Worm (Caenorhabditis elegans): Measurements from ENCODE around the gene R144.12.
"Not testable (repeated sequence)": the region's sequence is repeated elsewhere in the genome, so short reads cannot be mapped to it uniquely, and the experiment has no call there.

R144.12 gene

DNA sequence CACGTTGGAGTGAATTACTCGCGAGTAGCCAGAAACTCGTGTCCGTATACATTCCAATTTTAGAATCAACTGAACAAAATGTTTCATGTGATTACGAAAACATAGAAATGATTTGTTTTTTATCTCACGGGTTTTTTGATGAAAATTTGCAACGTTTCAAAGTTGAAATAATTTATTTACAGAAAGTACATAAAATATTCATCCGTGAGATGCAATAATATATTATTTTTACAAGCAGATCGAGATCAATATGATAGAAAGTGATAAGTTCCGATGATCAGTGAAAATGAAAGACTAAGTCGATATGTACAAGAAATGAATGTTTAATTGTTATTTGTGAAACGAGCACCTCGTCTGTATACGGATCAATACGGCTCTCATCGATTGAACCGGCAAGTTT is 26.4 kb downstream of the R144.12 start, which contains the start of gene C27F2.6:
TSS of gene C27F2.6 (minus strand) at position 101 of the 400 bp plus-strand sequence.
- not testable (repeated sequence) for TF ChIP-seq unc-62 (GFP tag; optimal IDR thresholded peaks at IDR 0.05)

DNA sequence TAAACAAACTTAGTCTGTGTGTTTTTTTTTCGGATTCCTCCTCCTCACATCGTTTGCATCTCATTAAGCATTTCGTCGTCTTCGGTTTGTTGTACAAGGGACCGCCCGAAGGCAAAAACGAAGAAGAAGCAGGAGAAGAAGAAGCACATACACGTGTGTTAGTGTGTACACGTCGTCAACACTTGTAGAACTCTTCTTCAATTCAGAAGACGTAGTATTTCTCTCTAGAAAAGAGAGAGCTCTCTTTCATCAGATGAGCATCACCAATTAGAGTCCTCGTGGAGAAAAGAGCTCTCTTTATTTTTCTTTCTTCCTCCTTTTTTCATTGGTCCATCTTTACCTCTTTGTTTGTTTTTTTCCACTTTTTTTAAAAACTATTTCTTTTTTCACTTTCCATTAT is 38.6 kb downstream of the R144.12 start:
- TF ChIP-seq unc-62 (GFP tag; optimal IDR thresholded peaks at IDR 0.05): no peak

DNA sequence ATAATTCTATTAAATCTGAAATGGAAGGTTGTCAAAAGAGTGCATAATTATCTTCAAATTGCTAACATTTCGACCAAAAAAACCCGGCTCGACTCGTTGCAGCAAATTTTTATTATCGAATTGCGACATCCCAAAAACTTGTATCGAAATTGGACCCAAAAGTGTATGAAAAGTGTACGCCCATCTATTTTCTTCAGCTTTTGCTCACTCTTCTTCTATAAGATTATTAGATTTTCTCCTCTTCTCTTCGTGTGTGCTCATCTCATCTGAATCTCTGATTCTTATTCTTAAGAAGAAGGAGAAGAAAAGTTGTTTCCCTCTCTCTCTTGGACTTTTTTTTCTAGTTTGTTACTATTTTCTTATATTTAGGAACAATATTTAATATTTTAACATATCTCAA is 39.5 kb downstream of the R144.12 start:
- no peak for TF ChIP-seq unc-62 (GFP tag; optimal IDR thresholded peaks at IDR 0.05)

DNA sequence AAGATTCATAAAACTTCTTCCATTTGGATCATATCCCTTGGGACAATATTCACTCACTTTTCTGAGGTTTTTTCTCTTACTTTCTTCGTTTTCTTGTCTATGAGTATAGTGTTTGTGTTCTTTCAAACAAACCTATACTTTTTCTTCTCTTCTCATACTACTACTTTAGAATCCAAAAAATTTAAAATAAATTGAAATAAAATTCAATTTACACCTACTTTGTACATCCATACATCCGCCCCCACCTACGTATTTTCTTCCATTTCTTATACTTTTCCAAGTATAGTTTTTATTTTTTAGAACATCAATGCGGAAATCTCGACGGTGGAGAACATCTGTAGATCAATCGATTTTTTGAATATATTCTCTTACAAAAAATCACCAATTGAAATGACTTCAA is 41.5 kb downstream of the R144.12 start, which contains the start of gene nca-2:
TSS of gene nca-2 (plus strand) at position 301 of the 400 bp plus-strand sequence.
- no peak for TF ChIP-seq unc-62 (GFP tag; optimal IDR thresholded peaks at IDR 0.05)

DNA sequence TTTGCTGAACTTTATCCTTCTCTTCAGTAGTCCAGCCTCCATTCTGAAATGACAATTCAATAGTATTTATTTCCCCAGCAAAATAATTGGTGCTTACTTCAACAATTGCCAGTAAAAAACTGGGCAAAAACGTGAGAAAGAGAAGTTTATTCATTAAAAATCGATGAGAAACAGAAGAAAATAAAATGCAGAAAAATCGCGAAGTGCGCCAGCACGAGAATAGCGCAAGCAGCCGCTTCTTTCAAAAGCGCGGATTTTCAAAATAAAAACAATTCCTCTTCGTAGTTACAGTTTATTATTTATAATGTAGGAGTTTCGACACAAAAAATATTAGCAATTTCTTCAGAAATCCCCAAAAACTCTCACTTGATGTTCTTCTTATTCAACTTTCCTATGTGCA is 43.9 kb downstream of the R144.12 start, which contains the start of gene C27F2.9:
TSS of gene C27F2.9 (minus strand) at position 159 of the 400 bp plus-strand sequence.
- TF ChIP-seq unc-62 (GFP tag; optimal IDR thresholded peaks at IDR 0.05): no peak

DNA sequence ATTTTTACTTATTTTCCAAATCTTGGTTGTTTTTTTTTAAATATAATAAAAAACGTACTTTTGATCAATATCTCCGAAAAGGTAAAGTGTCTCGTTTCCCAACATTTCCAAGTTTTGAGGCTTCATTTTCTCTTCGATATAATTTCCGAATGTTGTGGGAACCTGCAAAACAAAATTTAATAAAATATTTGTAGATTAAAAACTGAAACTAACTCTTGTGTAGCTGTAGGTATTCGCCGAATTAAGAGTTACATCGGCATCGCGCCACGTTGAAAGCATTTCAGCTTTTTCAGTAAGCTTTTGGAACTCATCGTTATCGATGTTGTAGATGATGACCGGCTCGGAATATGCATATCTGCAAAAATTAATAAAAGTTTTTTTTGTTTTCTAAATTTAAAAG is 44.4 kb downstream of the R144.12 start, which contains the start of gene vps-22:
TSS of gene vps-22 (minus strand) at position 101 of the 400 bp plus-strand sequence.
- TF ChIP-seq unc-62 (GFP tag; optimal IDR thresholded peaks at IDR 0.05): no peak

DNA sequence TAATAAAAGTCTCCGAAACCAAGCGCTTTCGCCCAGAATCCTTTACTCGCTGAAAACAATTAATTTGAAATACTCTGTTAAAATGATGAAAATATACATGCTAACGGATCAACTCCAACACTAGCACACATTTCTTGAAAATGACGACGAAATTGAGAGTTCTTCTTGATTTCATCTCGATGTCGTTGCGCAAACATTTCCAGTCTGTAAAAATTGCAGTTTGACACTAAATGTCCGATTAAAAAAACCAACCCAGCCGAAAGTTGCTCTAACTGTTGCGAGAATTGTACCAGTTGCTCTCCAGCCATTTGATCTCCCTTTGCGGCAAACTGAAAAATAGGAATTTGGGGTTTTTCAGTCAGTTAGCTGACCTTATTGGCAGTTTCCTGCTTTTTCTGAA is 45.5 kb downstream of the R144.12 start:
- no peak for TF ChIP-seq unc-62 (GFP tag; optimal IDR thresholded peaks at IDR 0.05)

DNA sequence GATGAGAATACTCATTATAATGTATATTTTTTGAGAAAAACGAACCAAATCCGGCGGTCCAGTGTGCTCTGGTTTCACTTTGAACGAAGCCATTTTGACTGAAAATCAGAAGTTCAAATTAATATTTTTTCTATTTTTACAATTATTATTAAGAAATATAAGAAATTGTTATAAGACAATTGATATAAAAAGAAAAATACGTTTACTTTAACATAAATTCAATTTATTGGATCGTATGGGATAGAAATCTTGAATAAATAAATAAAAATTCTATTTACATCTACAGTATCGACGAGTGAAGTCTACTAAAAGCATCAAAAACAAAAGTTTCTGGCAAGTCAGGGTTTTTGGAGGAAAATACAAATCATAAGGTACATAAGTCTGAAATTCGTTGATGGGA is 46.6 kb downstream of the R144.12 start, which contains the start of gene C27F2.4:
TSS of gene C27F2.4 (minus strand) at position 101 of the 400 bp plus-strand sequence.
- no peak for TF ChIP-seq unc-62 (GFP tag; optimal IDR thresholded peaks at IDR 0.05)

DNA sequence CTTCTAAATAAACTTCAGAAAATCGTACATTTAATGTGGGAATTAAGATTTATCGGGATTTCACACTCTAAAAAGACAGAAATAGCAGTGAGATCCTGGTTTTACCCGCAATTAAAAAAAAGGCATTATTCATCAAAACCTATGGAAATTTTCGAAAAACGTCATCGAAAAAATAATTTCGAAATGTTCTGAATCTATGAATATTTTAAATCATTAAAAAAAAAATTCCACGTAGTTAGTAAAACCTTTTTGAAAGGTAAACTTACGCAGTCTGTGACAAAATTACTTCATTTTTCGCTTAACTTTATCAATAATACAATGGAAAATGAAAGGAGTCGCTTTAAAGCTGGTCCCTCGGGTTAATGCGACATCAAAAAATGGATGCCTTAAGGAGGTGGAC is 50.2 kb downstream of the R144.12 start, which contains the start of gene C26E6.1:
TSS of gene C26E6.1 (plus strand) at position 301 of the 400 bp plus-strand sequence.
- TF ChIP-seq unc-62 (GFP tag; optimal IDR thresholded peaks at IDR 0.05): no peak

Data from whole organism, dauer.